Fruit fly (Drosophila melanogaster) whole organism, pupa: Measurements from ENCODE around the gene Coq7.

Experiments used
- CG10348 ChIP-seq: fragments of 200-800 bp; sonication (Bioruptor generic); IDR thresholded peaks from 2 replicates; pipeline ENCODE4 v1.3.6; 2022; ENCODE audit warnings: missing biosample characterization, missing genetic modification characterization
- CG12605 ChIP-seq: fragments of 200-800 bp; sonication (Bioruptor generic); IDR thresholded peaks from 2 replicates; pipeline ENCODE4 v1.3.6; 2022; ENCODE audit warnings: missing biosample characterization, missing genetic modification characterization
- CG13204 ChIP-seq: fragments of 200-800 bp; sonication (Bioruptor generic); optimal IDR thresholded peaks from 2 replicates; lab custom pipeline; 2018; ENCODE audit warnings: missing biosample characterization, mild to moderate bottlenecking, missing genetic modification characterization, moderate library complexity
- CG14655 ChIP-seq: fragments of 200-800 bp; sonication (Bioruptor generic); optimal IDR thresholded peaks from 3 replicates; lab custom pipeline; 2017; ENCODE audit warnings: mild to moderate bottlenecking, missing biosample characterization, missing genetic modification reagents, missing genetic modification characterization
- CG15710 ChIP-seq: fragments of 200-800 bp; sonication (Bioruptor generic); optimal IDR thresholded peaks from 2 replicates; lab custom pipeline; 2018; ENCODE audit warnings: missing biosample characterization, mild to moderate bottlenecking, missing genetic modification characterization, moderate library complexity
- CG17806 ChIP-seq: fragments of 200-800 bp; sonication (Bioruptor generic); optimal IDR thresholded peaks from 2 replicates; lab custom pipeline; 2018; ENCODE audit warnings: missing biosample characterization, mild to moderate bottlenecking, missing genetic modification characterization, moderate library complexity
- CG32121 ChIP-seq: fragments of 200-800 bp; sonication (Bioruptor generic); IDR thresholded peaks from 2 replicates; pipeline ENCODE4 v1.3.6; 2022; ENCODE audit warnings: missing biosample characterization, missing genetic modification characterization
- CG34367 ChIP-seq: fragments of 200-800 bp; sonication (Bioruptor generic); optimal IDR thresholded peaks from 2 replicates; lab custom pipeline; 2018; ENCODE audit warnings: missing biosample characterization, mild to moderate bottlenecking, missing genetic modification characterization
- CG4496 ChIP-seq: fragments of 200-800 bp; sonication (Bioruptor generic); IDR thresholded peaks from 3 replicates; pipeline ENCODE4 v1.3.6; 2022; ENCODE audit warnings: missing biosample characterization, missing genetic modification characterization
- CG8159 ChIP-seq: fragments of 200-800 bp; sonication (Bioruptor generic); optimal IDR thresholded peaks from 3 replicates; lab custom pipeline; 2018; ENCODE audit warnings: missing biosample characterization, mild to moderate bottlenecking, missing genetic modification characterization, moderate library complexity
- CG8301 ChIP-seq: fragments of 200-800 bp; sonication (Bioruptor generic); optimal IDR thresholded peaks from 2 replicates; lab custom pipeline; 2018; ENCODE audit warnings: missing biosample characterization, mild to moderate bottlenecking, missing genetic modification characterization
- CG9948 ChIP-seq: fragments of 200-800 bp; sonication (Bioruptor generic); optimal IDR thresholded peaks from 2 replicates; lab custom pipeline; 2018; ENCODE audit warnings: missing biosample characterization, mild to moderate bottlenecking, missing genetic modification characterization, moderate library complexity
- D1 ChIP-seq: fragments of 200-800 bp; sonication (Bioruptor generic); optimal IDR thresholded peaks from 2 replicates; lab custom pipeline; 2018; ENCODE audit warnings: missing biosample characterization, mild to moderate bottlenecking, missing genetic modification characterization, moderate library complexity
- EcR ChIP-seq: fragments of 200-800 bp; sonication (Bioruptor generic); optimal IDR thresholded peaks from 3 replicates; lab custom pipeline; 2019; ENCODE audit warnings: missing biosample characterization, missing genetic modification characterization, mild to moderate bottlenecking, moderate library complexity, missing genetic modification reagents
- Ets98B ChIP-seq: fragments of 200-800 bp; sonication (Bioruptor generic); IDR thresholded peaks from 2 replicates; pipeline ENCODE4 v1.3.6; 2022; ENCODE audit warnings: missing biosample characterization, missing genetic modification characterization
- Pif1A ChIP-seq: fragments of 200-800 bp; sonication (Bioruptor generic); optimal IDR thresholded peaks from 3 replicates; lab custom pipeline; 2016; ENCODE audit warnings: missing biosample characterization, missing genetic modification characterization
- Pif1B ChIP-seq: fragments of 200-800 bp; sonication (Bioruptor generic); optimal IDR thresholded peaks from 3 replicates; lab custom pipeline; 2016; ENCODE audit warnings: missing biosample characterization, missing genetic modification characterization
- Snoo ChIP-seq: fragments of 200-800 bp; sonication (Bioruptor generic); optimal IDR thresholded peaks from 3 replicates; lab custom pipeline; 2017; ENCODE audit warnings: missing biosample characterization, mild to moderate bottlenecking, missing genetic modification characterization, inconsistent platforms
- fd96Ca ChIP-seq: fragments of 200-800 bp; sonication (Bioruptor generic); IDR thresholded peaks from 3 replicates; pipeline ENCODE4 v1.3.6; 2022; ENCODE audit warnings: missing biosample characterization, missing genetic modification characterization
- gl ChIP-seq: fragments of 200-800 bp; sonication (Bioruptor generic); optimal IDR thresholded peaks from 2 replicates; lab custom pipeline; 2018; ENCODE audit warnings: missing biosample characterization, mild to moderate bottlenecking, missing genetic modification characterization
- rn ChIP-seq: fragments of 200-800 bp; sonication (Bioruptor generic); IDR thresholded peaks from 2 replicates; pipeline ENCODE4 v1.3.6; 2022; ENCODE audit warnings: missing biosample characterization, missing genetic modification characterization

The Coq7 gene

dm6 chrX:6743192-6743591, 27.8 kb upstream of the Coq7 start:
- TF ChIP-seq CG15710: peak; percentile 13
- TF ChIP-seq Snoo: no peak
- no peak for TF ChIP-seq CG14655 (GFP tag; lab: Kevin White, UChicago)
- TF ChIP-seq Pif1A (GFP tag; lab: Kevin White, UChicago): peak; percentile 0
- TF ChIP-seq CG8301 (tag; lab: Kevin White, UChicago): no peak
- TF ChIP-seq CG17806: peak; percentile 15
- peak; percentile 42; the same call in 1 of the 2 replicates for TF ChIP-seq CG32121 (GFP tag; lab: Robert Waterston, UW)
- TF ChIP-seq Ets98B (GFP tag; lab: Robert Waterston, UW): 0 out of 2 replicates have a peak, but pooled peaks have one; percentile 9
- TF ChIP-seq, all 21 proteins: peak for 5

DNA sequence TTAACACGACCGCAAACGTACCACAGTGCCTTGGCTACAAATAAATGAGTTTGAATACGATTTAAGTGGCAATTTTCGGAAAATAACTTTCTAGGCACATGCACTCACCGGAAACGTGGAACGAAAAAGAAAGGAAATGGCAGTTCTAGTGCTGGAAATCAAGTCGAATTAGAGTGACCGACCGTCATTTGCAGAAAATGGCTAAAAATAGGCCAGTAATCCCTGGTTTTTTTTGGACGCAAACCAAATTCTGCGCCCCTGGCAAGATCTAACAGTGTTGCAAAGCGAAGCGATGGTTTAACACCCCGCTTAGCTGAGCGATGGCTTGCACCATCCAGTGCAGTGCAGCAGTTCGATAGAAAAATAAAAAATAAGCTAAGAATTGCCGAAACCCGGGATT, 26.9 kb upstream of the Coq7 start, which contains the start of gene RpL17:
Gene RpL17, minus strand, starts transcription at position 151 of the 400 bp plus-strand sequence.
- TF ChIP-seq D1 (tag; lab: Kevin White, UChicago) (no peak), Pif1B (GFP tag; lab: Kevin White, UChicago) (peak; percentile 72), fd96Ca (peak; percentile 71), CG32121 (GFP tag; lab: Robert Waterston, UW) (peak; percentile 61; the same call in 1 of the 2 replicates), Snoo (peak; percentile 87), CG12605 (peak; percentile 64; the same call in 1 of the 2 replicates), CG8159 (tag; lab: Kevin White, UChicago) (peak; percentile 38), Ets98B (GFP tag; lab: Robert Waterston, UW) (peak; percentile 69; the same call in 1 of the 2 replicates), CG34367 (tag; lab: Kevin White, UChicago) (peak; percentile 66), CG8301 (tag; lab: Kevin White, UChicago) (peak; percentile 13), CG9948 (tag; lab: Kevin White, UChicago) (peak; percentile 11), EcR (no peak), CG4496 (GFP tag; lab: Robert Waterston, UW) (peak; percentile 91), Pif1A (GFP tag; lab: Kevin White, UChicago) (peak; percentile 68), CG10348 (GFP tag; lab: Robert Waterston, UW) (no peak), CG13204 (GFP tag; lab: Kevin White, UChicago) (peak; percentile 70), CG15710 (peak; percentile 42), rn (GFP tag; lab: Robert Waterston, UW) (no peak), CG14655 (GFP tag; lab: Kevin White, UChicago) (peak; percentile 40), CG17806 (peak; percentile 10), gl (peak; percentile 40)

- peak; percentile 41; the same call in 1 of the 2 replicates for TF ChIP-seq rn (GFP tag; lab: Robert Waterston, UW)
- TF ChIP-seq CG9948 (tag; lab: Kevin White, UChicago): peak; percentile 73
- TF ChIP-seq Pif1B (GFP tag; lab: Kevin White, UChicago): peak; percentile 59
- TF ChIP-seq D1 (tag; lab: Kevin White, UChicago): no peak
- TF ChIP-seq CG34367 (tag; lab: Kevin White, UChicago): peak; percentile 62
- peak; percentile 70 for TF ChIP-seq CG8301 (tag; lab: Kevin White, UChicago)
- TF ChIP-seq gl: no peak
- peak; percentile 78 for TF ChIP-seq CG14655 (GFP tag; lab: Kevin White, UChicago)
- TF ChIP-seq CG8159 (tag; lab: Kevin White, UChicago): peak; percentile 49
- no peak for TF ChIP-seq CG13204 (GFP tag; lab: Kevin White, UChicago)
- TF ChIP-seq Pif1A (GFP tag; lab: Kevin White, UChicago): peak; percentile 47
- TF ChIP-seq CG17806: peak; percentile 67
- TF ChIP-seq CG10348 (GFP tag; lab: Robert Waterston, UW): no peak
- no peak for TF ChIP-seq Snoo
- TF ChIP-seq CG12605: peak; percentile 24; the same call in 1 of the 2 replicates
- TF ChIP-seq CG32121 (GFP tag; lab: Robert Waterston, UW): peak; percentile 17; the same call in 1 of the 2 replicates
- peak; percentile 70 for TF ChIP-seq fd96Ca
- TF ChIP-seq CG15710: peak; percentile 46
- peak; percentile 70 for TF ChIP-seq Ets98B (GFP tag; lab: Robert Waterston, UW)
- TF ChIP-seq EcR: no peak
- peak; percentile 79 for TF ChIP-seq CG4496 (GFP tag; lab: Robert Waterston, UW)
Observed at dm6 chrX:6745547-6745946, 25.5 kb upstream of the Coq7 start.

dm6 chrX:6746221-6746620, 24.8 kb upstream of the Coq7 start:
- TF ChIP-seq CG14655 (GFP tag; lab: Kevin White, UChicago) (peak; percentile 3), CG17806 (peak; percentile 37), CG10348 (GFP tag; lab: Robert Waterston, UW) (no peak), CG13204 (GFP tag; lab: Kevin White, UChicago) (no peak), gl (peak; percentile 11), CG8301 (tag; lab: Kevin White, UChicago) (peak; percentile 1), CG8159 (tag; lab: Kevin White, UChicago) (peak; percentile 46), CG15710 (peak; percentile 51), CG9948 (tag; lab: Kevin White, UChicago) (peak; percentile 36), Pif1B (GFP tag; lab: Kevin White, UChicago) (no peak), CG34367 (tag; lab: Kevin White, UChicago) (peak; percentile 31), CG12605 (no peak)

DNA sequence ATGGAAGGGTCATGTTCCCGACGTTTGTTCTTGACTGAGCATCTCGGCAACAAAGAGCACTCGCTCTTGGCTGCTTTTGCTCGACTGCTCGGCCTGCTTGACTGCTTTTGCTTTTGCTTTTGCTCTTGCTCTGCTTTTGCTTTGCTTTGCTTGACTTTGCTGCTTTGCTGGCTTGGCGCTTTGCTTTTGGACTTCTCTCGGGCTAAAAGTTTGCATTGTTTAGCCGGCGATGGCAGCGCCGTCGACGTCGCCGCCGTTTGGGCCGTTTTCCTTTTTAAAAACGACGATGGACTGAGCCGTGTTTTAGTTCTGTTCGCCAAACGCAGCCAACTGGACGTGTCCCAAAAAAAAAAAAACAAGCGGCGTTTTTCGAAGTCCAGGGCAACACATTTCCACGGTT, 23.8 kb upstream of the Coq7 start, which contains the start of gene CG14439:
Gene CG14439, plus strand, starts transcription at position 301 of the 400 bp plus-strand sequence.
- TF ChIP-seq Pif1B (GFP tag; lab: Kevin White, UChicago) (no peak), D1 (tag; lab: Kevin White, UChicago) (no peak), CG9948 (tag; lab: Kevin White, UChicago) (no peak), CG8301 (tag; lab: Kevin White, UChicago) (no peak), Snoo (no peak), CG14655 (GFP tag; lab: Kevin White, UChicago) (no peak), CG8159 (tag; lab: Kevin White, UChicago) (no peak), fd96Ca (no peak), CG13204 (GFP tag; lab: Kevin White, UChicago) (no peak), CG4496 (GFP tag; lab: Robert Waterston, UW) (no peak)
